Worm (Caenorhabditis elegans): Measurements from ENCODE around the gene C52E2.2.

C52E2.2 gene

DNA sequence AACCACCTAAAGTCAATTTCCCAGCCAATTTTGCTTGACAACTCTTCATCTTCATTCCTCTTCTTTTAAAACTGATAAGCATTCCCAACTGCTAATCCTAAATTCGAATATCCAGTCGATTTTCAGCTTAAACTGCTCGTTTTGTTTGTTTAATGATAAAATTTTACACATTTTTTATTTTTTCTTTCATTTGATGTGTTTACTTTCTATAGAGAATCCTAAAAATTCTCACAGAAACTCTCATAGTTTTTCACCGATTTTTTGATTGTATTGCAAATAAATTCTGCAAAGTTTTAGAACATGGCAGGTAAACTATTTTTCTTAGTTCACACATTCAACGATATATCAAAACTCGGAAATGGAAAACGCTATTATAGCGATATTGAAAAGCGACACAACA lies 43.2 kb downstream of the C52E2.2 start, which contains the start of gene math-25:
Gene math-25 (plus strand): TSS at position 301 of the 400 bp plus-strand sequence.
- TF ChIP-seq ceh-43 (GFP tag; optimal IDR thresholded peaks at IDR 0.05) (no peak), nhr-76 (tag; optimal IDR thresholded peaks at IDR 0.05) (no peak), mep-1 (tag; optimal IDR thresholded peaks at IDR 0.05) (no peak), sptf-1 (tag; optimal IDR thresholded peaks at IDR 0.05) (no peak)

DNA sequence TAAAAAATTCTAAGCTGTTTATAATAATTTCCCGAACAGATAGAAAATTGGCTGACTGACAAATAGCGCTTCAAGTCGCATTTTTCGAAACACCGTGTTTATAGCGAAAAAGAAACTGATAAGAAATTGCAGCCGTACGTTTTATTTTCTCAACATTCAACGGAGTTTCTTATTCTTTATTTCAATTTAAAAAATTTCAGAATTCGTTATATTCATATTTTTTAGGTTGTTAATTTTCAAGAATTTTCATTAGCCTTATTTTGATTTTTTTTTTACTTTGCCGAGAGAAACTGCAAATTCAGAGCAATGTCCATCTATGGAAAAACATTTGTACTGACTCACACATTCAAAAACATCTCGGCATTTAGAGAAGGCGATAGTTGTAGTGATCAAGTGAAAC lies 45.3 kb downstream of the C52E2.2 start, which contains the start of gene C46F9.6:
Gene C46F9.6 (plus strand): TSS at position 301 of the 400 bp plus-strand sequence.
- TF ChIP-seq nhr-28 (tag; optimal IDR thresholded peaks at IDR 0.05) (no peak), blmp-1 (tag; optimal IDR thresholded peaks at IDR 0.05) (no peak), unc-39 (tag; optimal IDR thresholded peaks at IDR 0.05) (no peak), nhr-2 (tag; optimal IDR thresholded peaks at IDR 0.05) (no peak), ztf-11 (tag; optimal IDR thresholded peaks at IDR 0.05) (no peak), lin-32 (GFP tag; optimal IDR thresholded peaks at IDR 0.05) (no peak)

DNA sequence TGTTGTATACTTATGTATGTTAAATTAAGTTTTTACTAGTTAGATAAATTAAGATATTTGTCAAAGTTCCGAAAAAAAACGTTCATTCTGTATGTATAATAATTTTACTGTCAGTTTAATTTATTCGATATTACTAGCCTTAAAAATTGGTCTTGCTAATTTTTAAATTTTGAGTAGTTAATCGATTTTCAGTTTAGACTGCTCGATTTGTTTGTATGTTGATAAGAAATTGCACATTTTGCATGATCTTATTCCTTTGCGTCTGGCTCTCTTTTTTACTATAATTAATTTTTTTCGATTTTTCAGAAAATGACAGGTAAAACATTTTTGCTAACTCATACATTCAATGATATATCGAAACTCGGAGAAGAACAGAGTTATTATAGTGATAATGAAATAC lies 47.3 kb downstream of the C52E2.2 start, which contains the start of gene math-24:
Gene math-24 (plus strand): TSS at position 301 of the 400 bp plus-strand sequence.
- TF ChIP-seq ces-1 (GFP tag; optimal IDR thresholded peaks at IDR 0.05), result no peak
- TF ChIP-seq ztf-11 (tag; optimal IDR thresholded peaks at IDR 0.05), result no peak
- TF ChIP-seq cnd-1 (tag; optimal IDR thresholded peaks at IDR 0.05), result no peak
- TF ChIP-seq mep-1 (tag; optimal IDR thresholded peaks at IDR 0.05), result no peak
- TF ChIP-seq nhr-2 (tag; optimal IDR thresholded peaks at IDR 0.05), result no peak
- TF ChIP-seq lsy-2 (tag; optimal IDR thresholded peaks at IDR 0.05), result no peak
- TF ChIP-seq ceh-43 (GFP tag; optimal IDR thresholded peaks at IDR 0.05), result no peak
- no peak for TF ChIP-seq unc-120 (tag; optimal IDR thresholded peaks at IDR 0.05; ENCODE audit: poor library complexity, severe bottlenecking)
- TF ChIP-seq unc-39 (tag; optimal IDR thresholded peaks at IDR 0.05), result no peak
- TF ChIP-seq mab-5 (tag; optimal IDR thresholded peaks at IDR 0.05), result no peak

DNA sequence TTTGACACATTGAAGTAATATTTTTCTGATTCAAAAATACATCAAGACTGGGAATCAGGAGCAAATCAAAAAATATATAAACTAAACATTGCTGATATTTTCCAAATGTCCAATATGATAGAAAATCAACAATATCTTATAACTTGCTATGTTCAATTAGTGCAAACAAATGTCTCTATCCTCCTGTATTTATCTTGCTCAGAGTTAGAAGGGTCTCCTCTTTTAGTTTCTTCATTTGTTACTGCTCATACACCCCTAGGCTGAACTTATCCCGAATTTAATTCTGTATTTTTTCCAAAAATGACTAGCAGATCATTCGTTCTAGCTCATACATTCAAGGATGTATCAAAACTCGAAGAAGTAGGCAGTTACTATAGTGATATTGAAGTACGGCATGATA lies 49.4 kb downstream of the C52E2.2 start, which contains the start of gene math-23:
Gene math-23 (plus strand): TSS at position 301 of the 400 bp plus-strand sequence.
- TF ChIP-seq lsy-2 (tag; optimal IDR thresholded peaks at IDR 0.05) (no peak), pha-4 (tag; optimal IDR thresholded peaks at IDR 0.05) (no peak), blmp-1 (tag; optimal IDR thresholded peaks at IDR 0.05) (no peak), tbx-8 (GFP tag; optimal IDR thresholded peaks at IDR 0.05) (no peak), sptf-1 (tag; optimal IDR thresholded peaks at IDR 0.05) (no peak), unc-39 (tag; optimal IDR thresholded peaks at IDR 0.05) (no peak), cnd-1 (tag; optimal IDR thresholded peaks at IDR 0.05) (no peak), zip-8 (tag; optimal IDR thresholded peaks at IDR 0.05) (no peak), ceh-39 (tag; optimal IDR thresholded peaks at IDR 0.05) (no peak), nhr-2 (tag; optimal IDR thresholded peaks at IDR 0.05) (no peak), elt-3 (tag; optimal IDR thresholded peaks at IDR 0.05) (no peak), lin-32 (GFP tag; optimal IDR thresholded peaks at IDR 0.05) (no peak)

All from whole organism, mixed stage, embryonic.